Worm (Caenorhabditis elegans) whole organism, mixed stage, embryonic: ENCODE measurements around the gene M05D6.9.

Experiments
- M03D4.4 ChIP-seq: sonication (generic microtip); optimal IDR thresholded peaks from 2 replicates; lab custom pipeline; 2017; ENCODE audit warnings: mild to moderate bottlenecking, missing genetic modification characterization, missing compliant biosample characterization
- bed-3 ChIP-seq: fragments of 200-800 bp; sonication (Bioruptor generic); optimal IDR thresholded peaks from 3 replicates; lab custom pipeline; 2018; ENCODE audit warnings: mild to moderate bottlenecking, missing genetic modification characterization, moderate library complexity, missing compliant biosample characterization
- blmp-1 ChIP-seq: fragments of 150-350 bp; optimal IDR thresholded peaks from 2 replicates; lab custom pipeline; 2014; ENCODE audit warnings: missing biosample characterization, missing genetic modification characterization
- ceh-39 ChIP-seq: fragments of 150-350 bp; optimal IDR thresholded peaks from 2 replicates; lab custom pipeline; 2014; ENCODE audit warnings: missing biosample characterization, missing genetic modification characterization
- ces-1 ChIP-seq: fragments of 150-350 bp; optimal IDR thresholded peaks from 2 replicates; lab custom pipeline; 2014; ENCODE audit warnings: missing biosample characterization, missing genetic modification reagents, missing genetic modification characterization
- cnd-1 ChIP-seq: fragments of 200-800 bp; sonication (Bioruptor generic); optimal IDR thresholded peaks from 2 replicates; lab custom pipeline; 2018; ENCODE audit warnings: mild to moderate bottlenecking, missing genetic modification characterization, missing compliant biosample characterization
- drap-1 ChIP-seq: fragments of 200-800 bp; sonication (Bioruptor generic); optimal IDR thresholded peaks from 3 replicates; lab custom pipeline; 2018; ENCODE audit warnings: mild to moderate bottlenecking, missing genetic modification characterization, missing compliant biosample characterization
- elt-1 ChIP-seq: sonication (generic microtip); optimal IDR thresholded peaks from 2 replicates; lab custom pipeline; 2017; ENCODE audit warnings: missing genetic modification characterization, mild to moderate bottlenecking, missing compliant biosample characterization, antibody characterized with exemption, moderate library complexity, borderline replicate concordance; ENCODE audit not compliant: insufficient read depth
- elt-3 ChIP-seq: fragments of 150-350 bp; optimal IDR thresholded peaks from 2 replicates; lab custom pipeline; 2014; ENCODE audit warnings: missing biosample characterization, missing genetic modification characterization
- flh-1 ChIP-seq: fragments of 200-800 bp; sonication (Bioruptor generic); optimal IDR thresholded peaks from 2 replicates; lab custom pipeline; 2018; ENCODE audit warnings: mild to moderate bottlenecking, missing genetic modification characterization, moderate library complexity, missing compliant biosample characterization
- ham-2 ChIP-seq: fragments of 200-800 bp; sonication (Bioruptor generic); optimal IDR thresholded peaks from 2 replicates; lab custom pipeline; 2018; ENCODE audit warnings: mild to moderate bottlenecking, missing genetic modification characterization, missing compliant biosample characterization
- hlh-1 ChIP-seq: fragments of 150-350 bp; optimal IDR thresholded peaks from 2 replicates; lab custom pipeline; 2014; ENCODE audit warnings: missing biosample characterization, missing genetic modification reagents, missing genetic modification characterization
- lin-13 ChIP-seq: fragments of 150-350 bp; optimal IDR thresholded peaks from 2 replicates; lab custom pipeline; 2014; ENCODE audit warnings: missing biosample characterization, missing genetic modification characterization
- lin-32 ChIP-seq: fragments of 200-800 bp; sonication (Bioruptor generic); optimal IDR thresholded peaks from 2 replicates; lab custom pipeline; 2018; ENCODE audit warnings: mild to moderate bottlenecking, missing genetic modification characterization, missing compliant biosample characterization
- lsy-2 ChIP-seq: fragments of 150-350 bp; optimal IDR thresholded peaks from 2 replicates; lab custom pipeline; 2014; ENCODE audit warnings: missing biosample characterization, missing genetic modification characterization
- mab-5 ChIP-seq: fragments of 150-350 bp; optimal IDR thresholded peaks from 2 replicates; lab custom pipeline; 2014; ENCODE audit warnings: missing biosample characterization, missing genetic modification characterization
- nhr-12 ChIP-seq: fragments of 150-350 bp; optimal IDR thresholded peaks from 2 replicates; lab custom pipeline; 2014; ENCODE audit warnings: missing biosample characterization, missing genetic modification characterization
- nhr-2 ChIP-seq: fragments of 150-350 bp; optimal IDR thresholded peaks from 2 replicates; lab custom pipeline; 2014; ENCODE audit warnings: missing biosample characterization, missing genetic modification characterization
- nhr-237 ChIP-seq: fragments of 150-350 bp; optimal IDR thresholded peaks from 2 replicates; lab custom pipeline; 2014; ENCODE audit warnings: missing biosample characterization, missing genetic modification characterization
- nhr-76 ChIP-seq: sonication (generic microtip); optimal IDR thresholded peaks from 2 replicates; lab custom pipeline; 2017; ENCODE audit warnings: missing biosample characterization, missing genetic modification characterization
- pha-4 ChIP-seq: fragments of 150-350 bp; optimal IDR thresholded peaks from 2 replicates; lab custom pipeline; 2018; ENCODE audit warnings: missing biosample characterization, missing genetic modification reagents, missing genetic modification characterization
- sem-2 ChIP-seq: fragments of 200-800 bp; sonication (Bioruptor generic); optimal IDR thresholded peaks from 2 replicates; lab custom pipeline; 2018; ENCODE audit warnings: mild to moderate bottlenecking, missing genetic modification characterization, missing compliant biosample characterization
- snpc-4 ChIP-seq: fragments of 150-350 bp; optimal IDR thresholded peaks from 2 replicates; lab custom pipeline; 2014; ENCODE audit warnings: missing biosample characterization, missing genetic modification characterization
- sptf-1 ChIP-seq: sonication (generic microtip); optimal IDR thresholded peaks from 2 replicates; lab custom pipeline; 2017; ENCODE audit warnings: mild to moderate bottlenecking, missing genetic modification characterization, moderate library complexity, missing compliant biosample characterization
- tbx-8 ChIP-seq: fragments of 200-800 bp; sonication (Bioruptor generic); optimal IDR thresholded peaks from 2 replicates; lab custom pipeline; 2018; ENCODE audit warnings: mild to moderate bottlenecking, missing genetic modification characterization, moderate library complexity, missing compliant biosample characterization
- unc-120 ChIP-seq: sonication (generic microtip); optimal IDR thresholded peaks from 2 replicates; lab custom pipeline; 2017; ENCODE audit warnings: missing genetic modification characterization, missing compliant biosample characterization; ENCODE audit not compliant: poor library complexity, severe bottlenecking
- unc-39 ChIP-seq: fragments of 150-350 bp; optimal IDR thresholded peaks from 2 replicates; lab custom pipeline; 2014; ENCODE audit warnings: missing biosample characterization, missing genetic modification characterization
- unc-62 ChIP-seq: fragments of 150-350 bp; optimal IDR thresholded peaks from 2 replicates; lab custom pipeline; 2014; ENCODE audit warnings: missing biosample characterization, missing genetic modification reagents, missing genetic modification characterization
- zip-8 ChIP-seq: fragments of 150-350 bp; optimal IDR thresholded peaks from 2 replicates; lab custom pipeline; 2014; ENCODE audit warnings: missing biosample characterization, missing genetic modification characterization
- ztf-11 ChIP-seq: fragments of 150-350 bp; optimal IDR thresholded peaks from 2 replicates; lab custom pipeline; 2014; ENCODE audit warnings: missing biosample characterization, missing genetic modification characterization

The M05D6.9 gene

ce11 chrII:8454513-8454912 lies 39.6 kb upstream of the M05D6.9 start, which contains the start of gene F22B5.5:
TSS of gene F22B5.5 (minus strand) at chrII:8454613.
- TF ChIP-seq sptf-1 (tag; lab: Kevin White, UChicago) (no peak), tbx-8 (GFP tag; lab: Kevin White, UChicago) (no peak), unc-39 (tag; lab: Kevin White, UChicago) (no peak), nhr-237 (no peak), unc-120 (tag; lab: Kevin White, UChicago) (no peak), lsy-2 (tag; lab: Kevin White, UChicago) (no peak), bed-3 (no peak), ces-1 (GFP tag; lab: Kevin White, UChicago) (no peak), flh-1 (GFP tag; lab: Kevin White, UChicago) (no peak), cnd-1 (tag; lab: Kevin White, UChicago) (no peak), mab-5 (tag; lab: Kevin White, UChicago) (no peak), snpc-4 (tag; lab: Kevin White, UChicago) (no peak), pha-4 (no peak), unc-62 (GFP tag; lab: Kevin White, UChicago) (no peak), zip-8 (tag; lab: Kevin White, UChicago) (no peak), nhr-76 (tag; lab: Kevin White, UChicago) (no peak), drap-1 (no peak), ztf-11 (tag; lab: Kevin White, UChicago) (no peak), ceh-39 (tag; lab: Kevin White, UChicago) (no peak), lin-13 (no peak)

ce11 chrII:8456094-8456493 lies 38.0 kb upstream of the M05D6.9 start, which contains the start of gene F22B5.6:
TSS of gene F22B5.6 (minus strand) at chrII:8456194.
- TF ChIP-seq bed-3 (no peak), lin-32 (GFP tag; lab: Kevin White, UChicago) (no peak), unc-39 (tag; lab: Kevin White, UChicago) (no peak), blmp-1 (tag; lab: Kevin White, UChicago) (no peak), M03D4.4 (tag; lab: Kevin White, UChicago) (no peak), nhr-237 (no peak), zip-8 (tag; lab: Kevin White, UChicago) (no peak), mab-5 (tag; lab: Kevin White, UChicago) (no peak), drap-1 (no peak), nhr-12 (no peak), unc-62 (GFP tag; lab: Kevin White, UChicago) (no peak), lsy-2 (tag; lab: Kevin White, UChicago) (no peak), nhr-76 (tag; lab: Kevin White, UChicago) (no peak), cnd-1 (tag; lab: Kevin White, UChicago) (no peak)
- TF ChIP-seq, all 35 proteins: peak for 0

DNA sequence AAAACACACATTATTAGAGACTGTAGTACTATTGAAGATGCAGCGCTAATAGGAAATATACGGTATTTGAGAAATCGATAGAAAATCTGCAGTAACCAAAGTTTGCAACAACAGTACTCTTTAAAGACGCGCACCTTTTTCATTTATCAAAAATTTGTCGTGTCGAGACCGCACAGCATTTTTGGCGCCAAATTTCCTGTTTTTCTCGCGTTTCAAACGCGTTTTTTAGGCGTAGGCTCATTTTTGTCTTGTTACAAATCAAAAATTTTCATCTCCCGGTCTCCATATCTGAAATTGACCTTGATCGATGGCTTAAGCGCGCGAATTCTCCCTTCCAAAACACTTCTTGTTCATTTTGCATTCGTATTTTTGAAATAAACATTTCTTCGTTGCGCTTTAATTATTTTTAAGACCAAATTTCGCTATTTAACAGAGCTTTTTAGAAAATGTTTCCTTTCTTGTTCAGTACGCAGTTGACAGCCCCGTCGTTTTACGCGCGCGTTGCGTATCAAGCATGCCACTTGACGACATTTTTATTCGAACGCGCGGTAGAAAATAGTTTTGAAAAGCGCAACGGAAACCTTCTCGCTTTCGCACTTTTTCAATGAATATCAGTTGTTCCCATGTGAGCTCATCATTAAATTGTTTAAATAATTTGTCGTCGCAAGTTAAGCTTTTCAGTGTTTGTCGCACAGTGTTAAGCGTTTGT lies 37.2 kb upstream of the M05D6.9 start:
- TF ChIP-seq snpc-4 (tag; lab: Kevin White, UChicago) (no peak), lin-13 (peak; percentile 0), tbx-8 (GFP tag; lab: Kevin White, UChicago) (no peak), nhr-237 (no peak), sptf-1 (tag; lab: Kevin White, UChicago) (no peak), elt-1 (tag; lab: Kevin White, UChicago) (no peak), hlh-1 (tag; lab: Kevin White, UChicago) (peak; percentile 1), sem-2 (GFP tag; lab: Kevin White, UChicago) (no peak), pha-4 (no peak)
- TF ChIP-seq, all 35 proteins: peak for 2

DNA sequence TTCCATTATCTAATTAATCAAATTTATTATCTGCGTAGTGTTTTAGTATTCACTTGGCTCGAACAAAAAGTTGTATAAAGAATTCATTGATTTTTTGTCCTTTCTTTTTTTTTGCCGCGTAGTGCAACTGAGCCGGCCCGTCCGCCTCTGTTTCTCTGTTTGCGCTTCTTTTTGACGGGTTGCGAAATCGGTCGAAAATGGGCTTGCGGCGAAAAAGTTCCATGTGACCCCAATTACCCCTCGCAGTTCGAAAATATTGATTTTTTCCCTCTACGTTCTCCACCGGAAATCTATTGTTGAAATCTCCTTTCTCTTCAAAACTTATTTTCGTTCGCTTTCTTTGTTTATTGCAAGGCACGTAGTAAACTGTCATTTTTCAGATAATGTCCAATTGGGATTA lies 36.6 kb upstream of the M05D6.9 start, which contains the start of gene zyg-9:
Gene zyg-9, plus strand, starts transcription at position 381 of the 400 bp plus-strand sequence.
- no peak for TF ChIP-seq unc-62 (GFP tag; lab: Kevin White, UChicago)
- no peak for TF ChIP-seq unc-120 (tag; lab: Kevin White, UChicago)
- TF ChIP-seq ceh-39 (tag; lab: Kevin White, UChicago) = no peak
- no peak for TF ChIP-seq pha-4
- no peak for TF ChIP-seq ham-2 (GFP tag; lab: Kevin White, UChicago)
- no peak for TF ChIP-seq unc-39 (tag; lab: Kevin White, UChicago)
- TF ChIP-seq nhr-2 (tag; lab: Kevin White, UChicago) = no peak
- TF ChIP-seq hlh-1 (tag; lab: Kevin White, UChicago) = no peak

- TF ChIP-seq lsy-2 (tag; lab: Kevin White, UChicago) (peak; percentile 24), zip-8 (tag; lab: Kevin White, UChicago) (no peak), elt-3 (no peak), ham-2 (GFP tag; lab: Kevin White, UChicago) (no peak), unc-120 (tag; lab: Kevin White, UChicago) (peak; percentile 93), pha-4 (peak; percentile 47), unc-39 (tag; lab: Kevin White, UChicago) (no peak), ces-1 (GFP tag; lab: Kevin White, UChicago) (peak; percentile 93)
Measured at ce11 chrII:8464448-8464898, 29.6 kb upstream of the M05D6.9 start, which contains the start of gene fars-3. TSS of gene fars-3 (plus strand) at chrII:8464848.
